Worm (Caenorhabditis elegans) whole organism, L1 larva: ENCODE results near the gene abhd-12.

Experiments used
- ama-1 ChIP-seq: fragments of 150-350 bp; optimal IDR thresholded peaks from 2 replicates; lab custom pipeline; 2014
- elt-2 ChIP-seq: sonication (generic microtip); optimal IDR thresholded peaks from 2 replicates; lab custom pipeline; 2016; ENCODE audit warnings: missing genetic modification characterization, mild to moderate bottlenecking, inconsistent platforms, missing compliant biosample characterization, missing genetic modification reagents
- lin-39 ChIP-seq: fragments of 150-350 bp; optimal IDR thresholded peaks from 2 replicates; lab custom pipeline; 2014; ENCODE audit warnings: missing biosample characterization, missing genetic modification reagents, missing genetic modification characterization
- skn-1 ChIP-seq: fragments of 150-350 bp; optimal IDR thresholded peaks from 2 replicates; lab custom pipeline; 2014; ENCODE audit warnings: missing biosample characterization, missing genetic modification characterization
- sptf-1 ChIP-seq: fragments of 150-350 bp; optimal IDR thresholded peaks from 2 replicates; lab custom pipeline; 2014; ENCODE audit warnings: missing biosample characterization, missing genetic modification characterization
- unc-62 ChIP-seq: fragments of 150-350 bp; optimal IDR thresholded peaks from 2 replicates; lab custom pipeline; 2014; ENCODE audit warnings: missing biosample characterization, missing genetic modification reagents, missing genetic modification characterization

DNA sequence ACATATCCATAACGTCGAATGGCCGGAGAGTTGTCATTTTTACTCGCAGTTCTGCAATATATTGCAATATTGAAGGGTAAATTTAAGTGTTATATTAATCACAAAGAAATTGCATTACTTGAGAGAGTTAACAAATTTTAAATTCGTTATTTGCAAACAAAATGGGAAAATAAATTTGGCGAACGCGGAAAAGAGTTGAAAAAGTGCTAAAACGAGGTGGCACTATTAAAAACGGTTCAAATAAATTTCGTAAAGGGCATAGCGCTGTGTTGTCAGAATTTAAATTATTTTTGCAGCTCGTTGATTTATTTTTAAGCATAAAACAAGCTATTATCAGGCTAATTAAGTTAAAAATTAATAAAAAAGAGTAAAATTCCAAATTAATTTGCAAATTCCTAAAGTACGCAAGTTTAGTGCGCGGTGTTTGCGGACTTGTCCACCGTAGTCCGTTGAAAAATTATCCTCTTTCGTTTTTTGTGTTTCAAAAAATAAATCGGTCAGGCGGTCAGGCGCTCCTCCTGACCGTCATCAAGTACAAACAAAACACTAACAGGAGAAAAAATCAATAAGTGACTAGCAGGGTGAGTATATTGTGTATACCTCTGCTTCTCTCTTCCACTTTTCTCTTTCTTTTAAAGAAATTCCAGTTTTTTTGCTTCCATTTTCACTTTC lies at the start of gene abhd-12, which contains the start of gene natb-1:
- TF ChIP-seq unc-62 (no peak), lin-39 (no peak), sptf-1 (tag; lab: Kevin White, UChicago) (no peak), ama-1 (lab: Kevin White, UChicago) (no peak), skn-1 (peak; percentile 31), elt-2 (tag; lab: Kevin White, UChicago) (no peak)
